Fruit fly (Drosophila melanogaster): ENCODE results near the gene CG5888.

CG5888 gene

DNA sequence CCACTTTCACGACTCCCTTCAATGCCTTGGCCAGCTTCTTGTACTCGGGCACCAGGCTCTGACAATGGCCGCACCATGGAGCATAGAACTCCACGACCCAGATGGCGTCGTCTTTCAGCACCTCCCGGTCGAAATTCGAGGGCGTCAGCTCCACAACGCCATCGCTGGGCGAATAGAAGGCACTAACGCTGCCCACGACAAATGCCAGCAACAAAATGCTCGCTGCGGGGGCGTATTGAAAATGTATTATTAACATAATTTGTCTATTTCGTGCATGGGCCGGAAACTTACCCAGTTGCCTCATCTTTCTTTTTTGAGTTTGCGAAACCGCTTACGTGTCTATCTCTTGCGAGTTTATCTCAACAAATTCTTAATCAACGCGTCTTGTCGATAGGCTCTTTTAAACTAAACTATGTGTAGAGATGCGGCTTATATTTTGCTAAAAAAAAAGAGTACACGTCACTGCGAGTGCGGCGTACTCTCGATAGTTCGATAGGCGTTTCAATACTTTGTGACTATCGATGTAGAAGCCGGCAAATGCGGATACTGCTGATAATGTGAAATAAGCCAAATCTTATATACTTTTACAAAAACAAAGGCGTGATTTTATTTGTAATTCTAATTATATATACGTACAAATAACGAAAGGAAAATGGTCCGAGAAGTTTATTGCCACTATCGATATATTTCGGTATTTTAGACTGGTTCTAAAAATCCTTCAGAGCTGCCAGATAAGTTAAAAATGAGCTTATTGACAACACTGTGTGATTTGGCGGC, 91.8 kb downstream of the CG5888 start, which contains the start of gene CaBP1 (continued):
- TF ChIP-seq Nf-YC (tag; optimal IDR thresholded peaks at IDR 0.05) (peak; percentile 24), CG11085 (GFP tag; IDR thresholded peaks at IDR 0.05) (no peak), sna (GFP tag; IDR thresholded peaks at IDR 0.05; ENCODE audit: partially characterized antibody) (peak; percentile 96), slp2 (GFP tag; optimal IDR thresholded peaks at IDR 0.05) (no peak), zen (tag; optimal IDR thresholded peaks at IDR 0.05) (no peak), CG3995 (GFP tag; optimal IDR thresholded peaks at IDR 0.05) (peak; percentile 79), ham (GFP tag; IDR thresholded peaks at IDR 0.05) (no peak), NfI (GFP tag; optimal IDR thresholded peaks at IDR 0.05) (no peak), twi (tag; optimal IDR thresholded peaks at IDR 0.05) (no peak), eve (GFP tag; optimal IDR thresholded peaks at IDR 0.05) (peak in 1 of 2 experiments; percentile 70), CG3065 (GFP tag; optimal IDR thresholded peaks at IDR 0.05) (no peak), CG2889 (GFP tag; IDR thresholded peaks at IDR 0.05) (no peak), Rx (GFP tag; IDR thresholded peaks at IDR 0.05) (no peak), Drgx (GFP tag; IDR thresholded peaks at IDR 0.05) (no peak), lola (GFP tag; optimal IDR thresholded peaks at IDR 0.05) (no peak), Neu2 (GFP tag; optimal IDR thresholded peaks at IDR 0.05; ENCODE audit: borderline replicate concordance) (no peak), sens-2 (GFP tag; IDR thresholded peaks at IDR 0.05) (no peak), CG13775 (GFP tag; optimal IDR thresholded peaks at IDR 0.05) (no peak), BEAF-32 (GFP tag; optimal IDR thresholded peaks at IDR 0.05) (peak; percentile 94), pnt (GFP tag; optimal IDR thresholded peaks at IDR 0.05) (no peak), pan (optimal IDR thresholded peaks at IDR 0.05) (no peak), pan (GFP tag; optimal IDR thresholded peaks at IDR 0.05 in 1 of 2, IDR thresholded peaks at IDR 0.05 in 1 of 2) (no peak), ato (GFP tag; IDR thresholded peaks at IDR 0.05; ENCODE audit: partially characterized antibody) (peak; percentile 81), Med (GFP tag) (peak; percentile 71), ATbp (GFP tag; optimal IDR thresholded peaks at IDR 0.05) (no peak), CG6689 (GFP tag; IDR thresholded peaks at IDR 0.05) (no peak), amos (GFP tag; IDR thresholded peaks at IDR 0.05; ENCODE audit: partially characterized antibody) (peak; percentile 93), CG14441 (GFP tag; IDR thresholded peaks at IDR 0.05) (no peak), nom (GFP tag; optimal IDR thresholded peaks at IDR 0.05) (no peak), cato (GFP tag; optimal IDR thresholded peaks at IDR 0.05; ENCODE audit: borderline replicate concordance) (no peak), CG8765 (GFP tag; IDR thresholded peaks at IDR 0.05) (no peak), HLH4C (GFP tag; IDR thresholded peaks at IDR 0.05; ENCODE audit: partially characterized antibody) (peak; percentile 93), Rfx (GFP tag; IDR thresholded peaks at IDR 0.05) (peak; percentile 36; the same call in 1 of the 2 replicates), CG2712 (tag; optimal IDR thresholded peaks at IDR 0.05) (peak; percentile 5), CG10431 (GFP tag; optimal IDR thresholded peaks at IDR 0.05) (no peak), row (GFP tag; IDR thresholded peaks at IDR 0.05) (0 out of 3 replicates have a peak, but pooled peaks have one; percentile 26), CG10274 (GFP tag; optimal IDR thresholded peaks at IDR 0.05) (no peak), unpg (GFP tag; optimal IDR thresholded peaks at IDR 0.05) (no peak), croc (GFP tag; conservative IDR thresholded peaks at IDR 0.05) (no peak), CG3726 (GFP tag; IDR thresholded peaks at IDR 0.05) (no peak), CG43689 (GFP tag; IDR thresholded peaks at IDR 0.05) (no peak), CG10321 (GFP tag; IDR thresholded peaks at IDR 0.05) (no peak), CG8290 (GFP tag; optimal IDR thresholded peaks at IDR 0.05) (no peak), CG8290 (tag; optimal IDR thresholded peaks at IDR 0.05) (no peak), Hey (tag; optimal IDR thresholded peaks at IDR 0.05) (no peak), Fer2 (tag; optimal IDR thresholded peaks at IDR 0.05) (no peak), Dll (GFP tag; IDR thresholded peaks at IDR 0.05; ENCODE audit: partially characterized antibody) (peak; percentile 99), CG4707 (GFP tag; optimal IDR thresholded peaks at IDR 0.05) (no peak), slbo (GFP tag; IDR thresholded peaks at IDR 0.05) (no peak), pzg (GFP tag; optimal IDR thresholded peaks at IDR 0.05) (peak; percentile 63)
